Worm (Caenorhabditis elegans) whole organism, midembryonic: ENCODE data around the gene npr-19.

Experiments used
- T22C8.4 ChIP-seq: fragments of 200-800 bp; sonication (Bioruptor generic); IDR thresholded peaks from 2 replicates; pipeline ENCODE4 v1.3.6; 2022; ENCODE audit warnings: missing genetic modification characterization, missing compliant biosample characterization
- cog-1 ChIP-seq: sonication (generic microtip); optimal IDR thresholded peaks from 2 replicates; lab custom pipeline; 2016; ENCODE audit warnings: missing genetic modification characterization, missing compliant biosample characterization
- flt-1 ChIP-seq: fragments of 200-800 bp; sonication (Bioruptor generic); IDR thresholded peaks from 2 replicates; pipeline ENCODE4 v1.3.6; 2022; ENCODE audit warnings: missing genetic modification characterization, missing compliant biosample characterization
- med-1 ChIP-seq: sonication (generic microtip); optimal IDR thresholded peaks from 2 replicates; lab custom pipeline; 2017; ENCODE audit warnings: missing genetic modification characterization, mild to moderate bottlenecking, missing compliant biosample characterization, antibody characterized with exemption, missing genetic modification reagents; ENCODE audit not compliant: insufficient read depth
- tab-1 ChIP-seq: fragments of 200-800 bp; sonication (Bioruptor generic); IDR thresholded peaks from 2 replicates; pipeline ENCODE4 v1.3.6; 2022; ENCODE audit warnings: missing genetic modification characterization, missing compliant biosample characterization
- ztf-23 ChIP-seq: fragments of 200-800 bp; sonication (Bioruptor generic); IDR thresholded peaks from 2 replicates; pipeline ENCODE4 v1.3.6; 2022; ENCODE audit warnings: missing genetic modification reagents, missing genetic modification characterization, missing compliant biosample characterization

- TF ChIP-seq tab-1 (no peak), flt-1 (GFP tag; lab: Robert Waterston, UW) (no peak), cog-1 (no peak), med-1 (no peak), T22C8.4 (no peak), ztf-23 (no peak)
Observed at ce11 chrX:784853-785252, 49.4 kb upstream of the npr-19 start, which contains the start of gene T04G9.6.
